Worm (Caenorhabditis elegans) whole organism, mixed stage, embryonic: ENCODE measurements around the gene F46B6.10.

Experiments used
- bed-3 ChIP-seq: fragments of 200-800 bp; sonication (Bioruptor generic); optimal IDR thresholded peaks from 3 replicates; lab custom pipeline; 2018; ENCODE audit warnings: mild to moderate bottlenecking, missing genetic modification characterization, moderate library complexity, missing compliant biosample characterization
- blmp-1 ChIP-seq: fragments of 150-350 bp; optimal IDR thresholded peaks from 2 replicates; lab custom pipeline; 2014; ENCODE audit warnings: missing biosample characterization, missing genetic modification characterization
- drap-1 ChIP-seq: fragments of 200-800 bp; sonication (Bioruptor generic); optimal IDR thresholded peaks from 3 replicates; lab custom pipeline; 2018; ENCODE audit warnings: mild to moderate bottlenecking, missing genetic modification characterization, missing compliant biosample characterization
- lin-13 ChIP-seq: fragments of 150-350 bp; optimal IDR thresholded peaks from 2 replicates; lab custom pipeline; 2014; ENCODE audit warnings: missing biosample characterization, missing genetic modification characterization
- mep-1 ChIP-seq: fragments of 150-350 bp; optimal IDR thresholded peaks from 2 replicates; lab custom pipeline; 2017; ENCODE audit warnings: missing biosample characterization, missing genetic modification reagents, missing genetic modification characterization, inconsistent platforms
- nhr-12 ChIP-seq: fragments of 150-350 bp; optimal IDR thresholded peaks from 2 replicates; lab custom pipeline; 2014; ENCODE audit warnings: missing biosample characterization, missing genetic modification characterization
- snpc-4 ChIP-seq: fragments of 150-350 bp; optimal IDR thresholded peaks from 2 replicates; lab custom pipeline; 2014; ENCODE audit warnings: missing biosample characterization, missing genetic modification characterization
- tbx-8 ChIP-seq: fragments of 200-800 bp; sonication (Bioruptor generic); optimal IDR thresholded peaks from 2 replicates; lab custom pipeline; 2018; ENCODE audit warnings: mild to moderate bottlenecking, missing genetic modification characterization, moderate library complexity, missing compliant biosample characterization
- unc-39 ChIP-seq: fragments of 150-350 bp; optimal IDR thresholded peaks from 2 replicates; lab custom pipeline; 2014; ENCODE audit warnings: missing biosample characterization, missing genetic modification characterization
- unc-62 ChIP-seq: fragments of 150-350 bp; optimal IDR thresholded peaks from 2 replicates; lab custom pipeline; 2014; ENCODE audit warnings: missing biosample characterization, missing genetic modification reagents, missing genetic modification characterization
- zip-8 ChIP-seq: fragments of 150-350 bp; optimal IDR thresholded peaks from 2 replicates; lab custom pipeline; 2014; ENCODE audit warnings: missing biosample characterization, missing genetic modification characterization
- ztf-11 ChIP-seq: fragments of 150-350 bp; optimal IDR thresholded peaks from 2 replicates; lab custom pipeline; 2014; ENCODE audit warnings: missing biosample characterization, missing genetic modification characterization

DNA sequence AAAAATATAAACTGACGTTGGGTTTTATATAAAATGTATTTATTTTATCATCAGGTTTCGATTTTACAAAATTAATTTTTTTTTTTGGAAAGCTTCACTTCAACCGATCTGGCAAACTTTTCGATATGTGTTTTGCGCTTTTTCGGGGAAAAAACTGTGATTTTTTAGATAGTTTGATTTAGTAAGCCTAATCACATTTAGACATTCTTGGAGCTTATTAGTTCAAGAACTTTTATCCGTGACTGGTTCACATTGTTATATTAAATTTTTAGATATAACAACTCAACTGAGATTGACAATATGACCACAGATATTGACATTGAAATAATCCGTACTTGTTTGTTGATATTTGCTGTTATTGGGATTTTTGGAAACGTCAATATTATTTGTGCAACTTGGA lies 35.8 kb upstream of the F46B6.10 start, which contains the start of gene srsx-21:
- TF ChIP-seq mep-1 (tag; lab: Kevin White, UChicago), result no peak
- TF ChIP-seq blmp-1 (tag; lab: Kevin White, UChicago), result no peak
- no peak for TF ChIP-seq nhr-12 (tag; lab: Kevin White, UChicago)
- TF ChIP-seq zip-8 (tag; lab: Kevin White, UChicago), result no peak
- no peak for TF ChIP-seq unc-62 (GFP tag; lab: Kevin White, UChicago)
- no peak for TF ChIP-seq snpc-4 (tag; lab: Kevin White, UChicago)
- TF ChIP-seq lin-13, result no peak
- no peak for TF ChIP-seq unc-39 (tag; lab: Kevin White, UChicago)
- no peak for TF ChIP-seq tbx-8 (GFP tag; lab: Kevin White, UChicago)
- no peak for TF ChIP-seq ztf-11 (tag; lab: Kevin White, UChicago)
- TF ChIP-seq bed-3, result no peak
- no peak for TF ChIP-seq drap-1 (GFP tag; lab: Kevin White, UChicago)
